Worm (Caenorhabditis elegans) whole organism, L1 larva: ENCODE results near the gene srh-240.
A peak's percentile ranks its signal among the peaks of the same experiment; 100 is the strongest.

Experiments
- C16A3.4 ChIP-seq: fragments of 150-350 bp; optimal IDR thresholded peaks from 2 replicates; lab custom pipeline; 2014; ENCODE audit warnings: missing biosample characterization, missing genetic modification characterization
- ama-1 ChIP-seq: fragments of 150-350 bp; optimal IDR thresholded peaks from 2 replicates; lab custom pipeline; 2014
- efl-1 ChIP-seq, 4 experiments: fragments of 150-350 bp; optimal IDR thresholded peaks in 3 of 4; peaks in 1 of 4; 1 replicate in 1 of 4; 2 replicates in 3 of 4; lab custom pipeline; 2014; ENCODE audit warnings: missing biosample characterization in 2 of 4, missing genetic modification characterization in 2 of 4, missing genetic modification reagents in 2 of 4
- efl-3 ChIP-seq: fragments of 200-800 bp; sonication (Bioruptor generic); optimal IDR thresholded peaks from 2 replicates; lab custom pipeline; 2018; ENCODE audit warnings: mild to moderate bottlenecking, missing genetic modification characterization, missing compliant biosample characterization
- elt-3 ChIP-seq, 6 experiments: fragments of 150-350 bp in 1 of 6; sonication (generic microtip); optimal IDR thresholded peaks; 2 replicates each; lab custom pipeline; 2017 to 2018; ENCODE audit warnings: missing biosample characterization in 6 of 6, missing genetic modification characterization in 6 of 6, inconsistent platforms in 1 of 6
- lin-13 ChIP-seq: fragments of 150-350 bp; optimal IDR thresholded peaks from 2 replicates; lab custom pipeline; 2014; ENCODE audit warnings: missing biosample characterization, missing genetic modification reagents, missing genetic modification characterization
- lin-39 ChIP-seq: fragments of 150-350 bp; optimal IDR thresholded peaks from 2 replicates; lab custom pipeline; 2014; ENCODE audit warnings: missing biosample characterization, missing genetic modification reagents, missing genetic modification characterization
- nhr-77 ChIP-seq: fragments of 150-350 bp; optimal IDR thresholded peaks from 2 replicates; lab custom pipeline; 2014; ENCODE audit warnings: missing biosample characterization, missing genetic modification characterization
- pqm-1 ChIP-seq: sonication (generic microtip); optimal IDR thresholded peaks from 3 replicates; lab custom pipeline; 2017; ENCODE audit warnings: missing biosample characterization, missing genetic modification characterization
- sox-4 ChIP-seq: sonication (generic microtip); optimal IDR thresholded peaks from 2 replicates; lab custom pipeline; 2016; ENCODE audit warnings: missing genetic modification characterization, missing compliant biosample characterization
- zag-1 ChIP-seq: fragments of 150-350 bp; optimal IDR thresholded peaks from 2 replicates; lab custom pipeline; 2014; ENCODE audit warnings: missing biosample characterization, missing genetic modification characterization
- ztf-11 ChIP-seq, 2 experiments: sonication (generic microtip); optimal IDR thresholded peaks; 2 replicates each; lab custom pipeline; 2016 to 2017; ENCODE audit warnings: missing genetic modification characterization in 2 of 2, missing biosample characterization in 1 of 2, missing compliant biosample characterization in 1 of 2

DNA sequence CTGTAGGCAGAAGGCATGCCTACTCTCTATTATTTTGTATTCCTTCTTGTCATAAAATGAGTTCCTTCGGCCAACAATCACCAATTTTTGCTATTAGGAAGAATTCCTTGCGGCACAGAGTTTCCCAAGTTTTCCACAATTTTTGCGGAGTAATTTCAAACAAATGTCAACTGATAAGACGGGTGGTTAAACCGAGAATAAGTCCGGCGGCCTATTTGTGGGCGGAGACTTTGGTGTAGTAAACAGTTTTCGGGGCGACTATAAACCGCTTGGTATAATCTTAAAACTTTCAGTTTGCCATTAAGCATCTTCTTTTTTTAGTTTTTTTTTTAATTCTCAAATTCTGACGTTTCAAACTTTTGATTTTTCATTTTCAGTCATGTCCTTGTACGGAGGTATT lies 16.0 kb downstream of the srh-240 start, which contains the start of gene ifc-1:
- TF ChIP-seq elt-3 (tag; optimal IDR thresholded peaks at IDR 0.05; lab: Kevin White, UChicago) (no peak), lin-39 (tag; lab: Kevin White, UChicago) (no peak), lin-13 (GFP tag; lab: Kevin White, UChicago) (no peak), nhr-77 (no peak), sox-4 (no peak), pqm-1 (tag; lab: Kevin White, UChicago) (no peak), ztf-11 (tag; optimal IDR thresholded peaks at IDR 0.05; lab: Kevin White, UChicago) (no peak), C16A3.4 (no peak), zag-1 (tag; lab: Kevin White, UChicago) (no peak), efl-3 (GFP tag; lab: Kevin White, UChicago) (no peak), ama-1 (lab: Kevin White, UChicago) (no peak), efl-1 (optimal IDR thresholded peaks at IDR 0.05; lab: Kevin White, UChicago) (no peak), efl-1 (GFP tag; optimal IDR thresholded peaks at IDR 0.05 in 1 of 2; lab: Kevin White, UChicago) (peak in 1 of 2 experiments; percentile 21)
